Worm (Caenorhabditis elegans) whole organism, L1 larva: Measurements from ENCODE around the gene let-92.

Experiments
- C04F5.9 ChIP-seq: sonication (generic microtip); optimal IDR thresholded peaks from 2 replicates; lab custom pipeline; 2016; ENCODE audit warnings: missing genetic modification characterization, missing compliant biosample characterization
- C16A3.4 ChIP-seq: fragments of 150-350 bp; optimal IDR thresholded peaks from 2 replicates; lab custom pipeline; 2014; ENCODE audit warnings: missing biosample characterization, missing genetic modification characterization
- C34B4.2 ChIP-seq: sonication (generic microtip); optimal IDR thresholded peaks from 2 replicates; lab custom pipeline; 2017; ENCODE audit warnings: mild to moderate bottlenecking, missing genetic modification characterization, missing compliant biosample characterization
- aha-1 ChIP-seq: fragments of 150-350 bp; optimal IDR thresholded peaks from 2 replicates; lab custom pipeline; 2014; ENCODE audit warnings: missing biosample characterization, missing genetic modification characterization
- alr-1 ChIP-seq: fragments of 200-800 bp; sonication (Bioruptor generic); optimal IDR thresholded peaks from 2 replicates; lab custom pipeline; 2018; ENCODE audit warnings: borderline replicate concordance, mild to moderate bottlenecking, missing genetic modification characterization, missing compliant biosample characterization
- ama-1 ChIP-seq: fragments of 150-350 bp; optimal IDR thresholded peaks from 2 replicates; lab custom pipeline; 2014
- blmp-1 ChIP-seq: fragments of 150-350 bp; optimal IDR thresholded peaks from 2 replicates; lab custom pipeline; 2014; ENCODE audit warnings: missing biosample characterization, missing genetic modification characterization
- ceh-8 ChIP-seq: fragments of 200-800 bp; sonication (Bioruptor generic); optimal IDR thresholded peaks from 2 replicates; lab custom pipeline; 2018; ENCODE audit warnings: mild to moderate bottlenecking, missing genetic modification characterization, moderate library complexity, missing compliant biosample characterization
- ceh-82 ChIP-seq, 3 experiments: fragments of 150-350 bp in 1 of 3; sonication (generic microtip) in 2 of 3; optimal IDR thresholded peaks; 2 replicates each; lab custom pipeline; 2014 to 2017; ENCODE audit warnings: missing biosample characterization in 3 of 3, missing genetic modification characterization in 3 of 3
- ceh-88 ChIP-seq: fragments of 200-800 bp; sonication (Bioruptor generic); IDR thresholded peaks from 2 replicates; pipeline ENCODE4 v1.3.6; 2022; ENCODE audit warnings: missing genetic modification characterization, missing compliant biosample characterization
- ces-1 ChIP-seq: fragments of 150-350 bp; optimal IDR thresholded peaks from 2 replicates; lab custom pipeline; 2014; ENCODE audit warnings: missing biosample characterization, missing genetic modification reagents, missing genetic modification characterization
- dsc-1 ChIP-seq: sonication (generic microtip); optimal IDR thresholded peaks from 2 replicates; lab custom pipeline; 2016; ENCODE audit warnings: mild to moderate bottlenecking, missing genetic modification characterization, missing compliant biosample characterization
- efl-1 ChIP-seq, 4 experiments: fragments of 150-350 bp; optimal IDR thresholded peaks in 3 of 4; peaks in 1 of 4; 1 replicate in 1 of 4; 2 replicates in 3 of 4; lab custom pipeline; 2014; ENCODE audit warnings: missing biosample characterization in 2 of 4, missing genetic modification characterization in 2 of 4, missing genetic modification reagents in 2 of 4
- efl-3 ChIP-seq: fragments of 200-800 bp; sonication (Bioruptor generic); optimal IDR thresholded peaks from 2 replicates; lab custom pipeline; 2018; ENCODE audit warnings: mild to moderate bottlenecking, missing genetic modification characterization, missing compliant biosample characterization
- elt-3 ChIP-seq, 6 experiments: fragments of 150-350 bp in 1 of 6; sonication (generic microtip); optimal IDR thresholded peaks; 2 replicates each; lab custom pipeline; 2017 to 2018; ENCODE audit warnings: missing biosample characterization in 6 of 6, missing genetic modification characterization in 6 of 6, inconsistent platforms in 1 of 6
- ets-5 ChIP-seq: fragments of 200-800 bp; sonication (Bioruptor generic); IDR thresholded peaks from 2 replicates; pipeline ENCODE4 v1.3.6; 2022; ENCODE audit warnings: missing genetic modification characterization, missing compliant biosample characterization
- grh-1 ChIP-seq: fragments of 200-800 bp; sonication (Bioruptor generic); IDR thresholded peaks from 2 replicates; pipeline ENCODE4 v1.3.6; 2022; ENCODE audit warnings: missing genetic modification reagents, missing genetic modification characterization, missing compliant biosample characterization
- hlh-17 ChIP-seq: fragments of 200-800 bp; sonication (Bioruptor generic); optimal IDR thresholded peaks from 2 replicates; lab custom pipeline; 2018; ENCODE audit warnings: missing genetic modification characterization, mild to moderate bottlenecking, missing compliant biosample characterization, moderate library complexity, borderline replicate concordance
- irx-1 ChIP-seq: sonication (generic microtip); optimal IDR thresholded peaks from 2 replicates; lab custom pipeline; 2016; ENCODE audit warnings: missing genetic modification characterization, missing compliant biosample characterization
- jun-1 ChIP-seq: fragments of 150-350 bp; optimal IDR thresholded peaks from 2 replicates; lab custom pipeline; 2014; ENCODE audit warnings: missing biosample characterization, missing genetic modification reagents, missing genetic modification characterization
- lin-14 ChIP-seq: fragments of 200-800 bp; sonication (Bioruptor generic); optimal IDR thresholded peaks from 2 replicates; lab custom pipeline; 2018; ENCODE audit warnings: mild to moderate bottlenecking, missing genetic modification characterization, moderate library complexity, missing compliant biosample characterization
- lin-35 ChIP-seq, 2 experiments: fragments of 150-350 bp; optimal IDR thresholded peaks; 2 replicates each; lab custom pipeline; 2014; ENCODE audit warnings: missing biosample characterization in 2 of 2, missing genetic modification characterization in 2 of 2, missing genetic modification reagents in 2 of 2
- lsy-2 ChIP-seq, 2 experiments: fragments of 150-350 bp; optimal IDR thresholded peaks; 2 replicates each; lab custom pipeline; 2014; ENCODE audit warnings: missing biosample characterization in 2 of 2, missing genetic modification characterization in 2 of 2
- mab-9 ChIP-seq: fragments of 200-800 bp; sonication (Bioruptor generic); IDR thresholded peaks from 2 replicates; pipeline ENCODE4 v1.3.6; 2022; ENCODE audit warnings: missing genetic modification reagents, missing genetic modification characterization, missing compliant biosample characterization
- mdl-1 ChIP-seq, 2 experiments: fragments of 150-350 bp; optimal IDR thresholded peaks; 2 replicates each; lab custom pipeline; 2014 to 2017; ENCODE audit warnings: missing biosample characterization in 2 of 2, missing genetic modification characterization in 2 of 2, inconsistent platforms in 1 of 2
- mef-2 ChIP-seq: fragments of 150-350 bp; optimal IDR thresholded peaks from 2 replicates; lab custom pipeline; 2014; ENCODE audit warnings: missing biosample characterization, missing genetic modification characterization
- mep-1 ChIP-seq: fragments of 150-350 bp; optimal IDR thresholded peaks from 2 replicates; lab custom pipeline; 2014; ENCODE audit warnings: missing biosample characterization, missing genetic modification characterization
- nhr-11 ChIP-seq: fragments of 150-350 bp; optimal IDR thresholded peaks from 2 replicates; lab custom pipeline; 2014; ENCODE audit warnings: missing biosample characterization, missing genetic modification characterization
- nhr-12 ChIP-seq: sonication (generic microtip); optimal IDR thresholded peaks from 2 replicates; lab custom pipeline; 2017; ENCODE audit warnings: missing biosample characterization, missing genetic modification characterization
- nhr-19 ChIP-seq: fragments of 200-800 bp; sonication (Bioruptor generic); conservative IDR thresholded peaks from 2 replicates; pipeline ENCODE4 v1.3.6; 2022; ENCODE audit warnings: missing genetic modification characterization, missing compliant biosample characterization
- nhr-237 ChIP-seq: fragments of 150-350 bp; optimal IDR thresholded peaks from 2 replicates; lab custom pipeline; 2014; ENCODE audit warnings: missing biosample characterization, missing genetic modification characterization
- nhr-47 ChIP-seq: sonication (generic microtip); optimal IDR thresholded peaks from 2 replicates; lab custom pipeline; 2016; ENCODE audit warnings: mild to moderate bottlenecking, missing genetic modification characterization, moderate library complexity, missing compliant biosample characterization
- nhr-71 ChIP-seq: sonication (generic microtip); optimal IDR thresholded peaks from 2 replicates; lab custom pipeline; 2016; ENCODE audit warnings: mild to moderate bottlenecking, missing genetic modification characterization, moderate library complexity, missing compliant biosample characterization
- nhr-76 ChIP-seq: sonication (generic microtip); optimal IDR thresholded peaks from 2 replicates; lab custom pipeline; 2017; ENCODE audit warnings: missing biosample characterization, missing genetic modification characterization
- nhr-77 ChIP-seq: fragments of 150-350 bp; optimal IDR thresholded peaks from 2 replicates; lab custom pipeline; 2014; ENCODE audit warnings: missing biosample characterization, missing genetic modification characterization
- nhr-84 ChIP-seq: sonication (generic microtip); optimal IDR thresholded peaks from 2 replicates; lab custom pipeline; 2017; ENCODE audit warnings: missing biosample characterization, missing genetic modification characterization
- nhr-85 ChIP-seq: sonication (generic microtip); peaks from one replicate; lab custom pipeline; 2016; ENCODE audit warnings: missing genetic modification characterization, inconsistent platforms, missing compliant biosample characterization
- nhr-90 ChIP-seq: sonication (generic microtip); optimal IDR thresholded peaks from 2 replicates; lab custom pipeline; 2016; ENCODE audit warnings: mild to moderate bottlenecking, missing genetic modification characterization, missing compliant biosample characterization; ENCODE audit not compliant: poor library complexity
- pax-3 ChIP-seq: fragments of 200-800 bp; sonication (Bioruptor generic); optimal IDR thresholded peaks from 2 replicates; lab custom pipeline; 2018; ENCODE audit warnings: mild to moderate bottlenecking, missing genetic modification characterization, moderate library complexity, missing compliant biosample characterization
- snpc-4 ChIP-seq: fragments of 150-350 bp; optimal IDR thresholded peaks from 2 replicates; lab custom pipeline; 2014; ENCODE audit warnings: missing biosample characterization, missing genetic modification characterization
- snu-23 ChIP-seq: sonication (generic microtip); optimal IDR thresholded peaks from 2 replicates; lab custom pipeline; 2016; ENCODE audit warnings: missing genetic modification characterization, missing compliant biosample characterization
- sox-4 ChIP-seq: sonication (generic microtip); optimal IDR thresholded peaks from 2 replicates; lab custom pipeline; 2016; ENCODE audit warnings: missing genetic modification characterization, missing compliant biosample characterization
- sptf-1 ChIP-seq: fragments of 150-350 bp; optimal IDR thresholded peaks from 2 replicates; lab custom pipeline; 2014; ENCODE audit warnings: missing biosample characterization, missing genetic modification characterization
- swsn-7 ChIP-seq: sonication (generic microtip); optimal IDR thresholded peaks from 2 replicates; lab custom pipeline; 2016; ENCODE audit warnings: missing genetic modification characterization, missing compliant biosample characterization
- tbx-2 ChIP-seq: sonication (generic microtip); optimal IDR thresholded peaks from 2 replicates; lab custom pipeline; 2016; ENCODE audit warnings: missing genetic modification characterization, missing compliant biosample characterization
- unc-30 ChIP-seq: sonication (generic microtip); optimal IDR thresholded peaks from 2 replicates; lab custom pipeline; 2017; ENCODE audit warnings: missing biosample characterization, missing genetic modification characterization
- unc-62 ChIP-seq: fragments of 150-350 bp; optimal IDR thresholded peaks from 2 replicates; lab custom pipeline; 2014; ENCODE audit warnings: missing biosample characterization, missing genetic modification reagents, missing genetic modification characterization
- unc-86 ChIP-seq: sonication (generic microtip); optimal IDR thresholded peaks from 2 replicates; lab custom pipeline; 2016; ENCODE audit warnings: missing genetic modification characterization, missing compliant biosample characterization
- unc-98 ChIP-seq: fragments of 200-800 bp; sonication (Bioruptor generic); IDR thresholded peaks from 2 replicates; pipeline ENCODE4 v1.3.6; 2022; ENCODE audit warnings: missing genetic modification characterization, missing compliant biosample characterization
- vab-15 ChIP-seq: sonication (generic microtip); optimal IDR thresholded peaks from 2 replicates; lab custom pipeline; 2017; ENCODE audit warnings: missing genotype, mild to moderate bottlenecking, missing genetic modification characterization, missing compliant biosample characterization
- zag-1 ChIP-seq: fragments of 150-350 bp; optimal IDR thresholded peaks from 2 replicates; lab custom pipeline; 2014; ENCODE audit warnings: missing biosample characterization, missing genetic modification characterization
- zip-4 ChIP-seq: fragments of 200-800 bp; sonication (Bioruptor generic); optimal IDR thresholded peaks from 2 replicates; lab custom pipeline; 2018; ENCODE audit warnings: mild to moderate bottlenecking, missing genetic modification characterization, moderate library complexity, missing compliant biosample characterization

let-92 gene

ce11 chrIV:11855900-11856660, 2.2 kb upstream of the let-92 start, which contains the start of gene ech-2 (continued):
- TF ChIP-seq efl-1 (optimal IDR thresholded peaks at IDR 0.05; lab: Kevin White, UChicago) (peak; percentile 34), efl-1 (GFP tag; optimal IDR thresholded peaks at IDR 0.05 in 1 of 2; lab: Kevin White, UChicago) (peak; percentile 33 to 93), hlh-17 (no peak), nhr-237 (tag; lab: Kevin White, UChicago) (no peak), elt-3 (tag; optimal IDR thresholded peaks at IDR 0.05; lab: Kevin White, UChicago) (peak in 1 of 6 experiments; percentile 20), ceh-8 (GFP tag; lab: Kevin White, UChicago) (no peak), nhr-47 (peak; percentile 31), nhr-19 (no peak), alr-1 (tag; lab: Kevin White, UChicago) (no peak), sptf-1 (tag; lab: Kevin White, UChicago) (no peak), C16A3.4 (tag; lab: Kevin White, UChicago) (peak; percentile 28), nhr-90 (tag; lab: Kevin White, UChicago) (peak; percentile 10), lsy-2 (tag; optimal IDR thresholded peaks at IDR 0.05; lab: Kevin White, UChicago) (peak; percentile 39 to 40), irx-1 (no peak), mep-1 (no peak), unc-98 (GFP tag; lab: Robert Waterston, UW) (no peak), zag-1 (tag; lab: Kevin White, UChicago) (no peak), nhr-76 (tag; lab: Kevin White, UChicago) (no peak), nhr-12 (tag; lab: Kevin White, UChicago) (no peak), aha-1 (no peak), snu-23 (GFP tag; lab: Kevin White, UChicago) (peak; percentile 12), ceh-82 (tag; optimal IDR thresholded peaks at IDR 0.05; lab: Kevin White, UChicago) (peak in 1 of 3 experiments; percentile 20), sox-4 (no peak), nhr-77 (tag; lab: Kevin White, UChicago) (no peak), tbx-2 (tag; lab: Kevin White, UChicago) (no peak), ceh-88 (GFP tag; lab: Robert Waterston, UW) (no peak), ama-1 (no peak), unc-30 (tag; lab: Kevin White, UChicago) (no peak), mab-9 (GFP tag; lab: Robert Waterston, UW) (no peak), C04F5.9 (tag; lab: Kevin White, UChicago) (no peak), swsn-7 (tag; lab: Kevin White, UChicago) (peak; percentile 9), nhr-85 (tag; lab: Kevin White, UChicago) (no peak), mef-2 (no peak), pax-3 (tag; lab: Kevin White, UChicago) (no peak), nhr-84 (tag; lab: Kevin White, UChicago) (no peak), efl-3 (GFP tag; lab: Kevin White, UChicago) (no peak), ets-5 (GFP tag; lab: Robert Waterston, UW) (no peak), unc-62 (GFP tag; lab: Kevin White, UChicago) (no peak), nhr-71 (tag; lab: Kevin White, UChicago) (peak; percentile 0), blmp-1 (tag; lab: Kevin White, UChicago) (peak; percentile 41), lin-35 (GFP tag; optimal IDR thresholded peaks at IDR 0.05; lab: Kevin White, UChicago) (peak; percentile 17 to 48)

- peak; percentile 76 for TF ChIP-seq jun-1 (tag; lab: Kevin White, UChicago)
- peak; percentile 83 for TF ChIP-seq nhr-71 (tag; lab: Kevin White, UChicago)
- no peak for TF ChIP-seq blmp-1 (tag; lab: Kevin White, UChicago)
- TF ChIP-seq ces-1 = no peak
- TF ChIP-seq vab-15 = no peak
- TF ChIP-seq unc-30 (tag; lab: Kevin White, UChicago) = no peak
- TF ChIP-seq snpc-4 (tag; lab: Kevin White, UChicago) = peak; percentile 14
- peak in 1 of 2 experiments; percentile 41 for TF ChIP-seq mdl-1 (tag; optimal IDR thresholded peaks at IDR 0.05; lab: Kevin White, UChicago)
- TF ChIP-seq lin-35 (GFP tag; optimal IDR thresholded peaks at IDR 0.05; lab: Kevin White, UChicago) = peak; percentile 48 to 68
- TF ChIP-seq dsc-1 (tag; lab: Kevin White, UChicago) = peak; percentile 71
- TF ChIP-seq C34B4.2 (tag; lab: Kevin White, UChicago) = no peak
- TF ChIP-seq lin-14 (GFP tag; lab: Kevin White, UChicago) = peak; percentile 94
- TF ChIP-seq irx-1 = peak; percentile 15
- no peak for TF ChIP-seq grh-1 (GFP tag; lab: Robert Waterston, UW)
- TF ChIP-seq nhr-11 (tag; lab: Kevin White, UChicago) = no peak
- TF ChIP-seq unc-86 (tag; lab: Kevin White, UChicago) = peak; percentile 61
- no peak for TF ChIP-seq zip-4
These were observed 1.1 kb upstream of the let-92 start for ce11 chrIV:11857159-11857565.
